Worm (Caenorhabditis elegans) whole organism, L1 larva: ENCODE results near the gene dcap-2.
A peak's percentile ranks its signal among the peaks of the same experiment; 100 is the strongest.

Experiments used
- C16A3.4 ChIP-seq: fragments of 150-350 bp; optimal IDR thresholded peaks from 2 replicates; lab custom pipeline; 2014; ENCODE audit warnings: missing biosample characterization, missing genetic modification characterization
- C34B4.2 ChIP-seq: sonication (generic microtip); optimal IDR thresholded peaks from 2 replicates; lab custom pipeline; 2017; ENCODE audit warnings: mild to moderate bottlenecking, missing genetic modification characterization, missing compliant biosample characterization
- Y116A8C.19 ChIP-seq: sonication (generic microtip); optimal IDR thresholded peaks from 2 replicates; lab custom pipeline; 2016; ENCODE audit warnings: missing compliant biosample characterization, missing genetic modification characterization, borderline replicate concordance
- ceh-63 ChIP-seq: fragments of 200-800 bp; sonication (Bioruptor generic); optimal IDR thresholded peaks from 2 replicates; lab custom pipeline; 2018; ENCODE audit warnings: mild to moderate bottlenecking, missing genetic modification characterization, missing compliant biosample characterization
- ceh-82 ChIP-seq, 3 experiments: fragments of 150-350 bp in 1 of 3; sonication (generic microtip) in 2 of 3; optimal IDR thresholded peaks; 2 replicates each; lab custom pipeline; 2014 to 2017; ENCODE audit warnings: missing biosample characterization in 3 of 3, missing genetic modification characterization in 3 of 3
- ceh-88 ChIP-seq: fragments of 200-800 bp; sonication (Bioruptor generic); IDR thresholded peaks from 2 replicates; pipeline ENCODE4 v1.3.6; 2022; ENCODE audit warnings: missing genetic modification characterization, missing compliant biosample characterization
- ces-1 ChIP-seq: fragments of 150-350 bp; optimal IDR thresholded peaks from 2 replicates; lab custom pipeline; 2014; ENCODE audit warnings: missing biosample characterization, missing genetic modification reagents, missing genetic modification characterization
- dpl-1 ChIP-seq, 3 experiments: fragments of 150-350 bp in 2 of 3; sonication (generic microtip) in 1 of 3; optimal IDR thresholded peaks; 2 replicates each; lab custom pipeline; 2014 to 2017; ENCODE audit warnings: missing biosample characterization in 3 of 3, missing genetic modification characterization in 3 of 3, missing genetic modification reagents in 3 of 3
- efl-1 ChIP-seq, 4 experiments: fragments of 150-350 bp; optimal IDR thresholded peaks in 3 of 4; peaks in 1 of 4; 1 replicate in 1 of 4; 2 replicates in 3 of 4; lab custom pipeline; 2014; ENCODE audit warnings: missing biosample characterization in 2 of 4, missing genetic modification characterization in 2 of 4, missing genetic modification reagents in 2 of 4
- ets-5 ChIP-seq: fragments of 200-800 bp; sonication (Bioruptor generic); IDR thresholded peaks from 2 replicates; pipeline ENCODE4 v1.3.6; 2022; ENCODE audit warnings: missing genetic modification characterization, missing compliant biosample characterization
- fkh-10 ChIP-seq: sonication (generic microtip); optimal IDR thresholded peaks from 2 replicates; lab custom pipeline; 2017; ENCODE audit warnings: missing biosample characterization, missing genetic modification reagents, missing genetic modification characterization
- grh-1 ChIP-seq: fragments of 200-800 bp; sonication (Bioruptor generic); IDR thresholded peaks from 2 replicates; pipeline ENCODE4 v1.3.6; 2022; ENCODE audit warnings: missing genetic modification reagents, missing genetic modification characterization, missing compliant biosample characterization
- hlh-4 ChIP-seq: sonication (generic microtip); optimal IDR thresholded peaks from 2 replicates; lab custom pipeline; 2016; ENCODE audit warnings: mild to moderate bottlenecking, missing genetic modification characterization, missing compliant biosample characterization
- irx-1 ChIP-seq: sonication (generic microtip); optimal IDR thresholded peaks from 2 replicates; lab custom pipeline; 2016; ENCODE audit warnings: missing genetic modification characterization, missing compliant biosample characterization
- jun-1 ChIP-seq: fragments of 150-350 bp; optimal IDR thresholded peaks from 2 replicates; lab custom pipeline; 2014; ENCODE audit warnings: missing biosample characterization, missing genetic modification reagents, missing genetic modification characterization
- lsy-2 ChIP-seq, 2 experiments: fragments of 150-350 bp; optimal IDR thresholded peaks; 2 replicates each; lab custom pipeline; 2014; ENCODE audit warnings: missing biosample characterization in 2 of 2, missing genetic modification characterization in 2 of 2
- mdl-1 ChIP-seq, 2 experiments: fragments of 150-350 bp; optimal IDR thresholded peaks; 2 replicates each; lab custom pipeline; 2014 to 2017; ENCODE audit warnings: missing biosample characterization in 2 of 2, missing genetic modification characterization in 2 of 2, inconsistent platforms in 1 of 2
- mep-1 ChIP-seq: fragments of 150-350 bp; optimal IDR thresholded peaks from 2 replicates; lab custom pipeline; 2014; ENCODE audit warnings: missing biosample characterization, missing genetic modification characterization
- nhr-47 ChIP-seq: sonication (generic microtip); optimal IDR thresholded peaks from 2 replicates; lab custom pipeline; 2016; ENCODE audit warnings: mild to moderate bottlenecking, missing genetic modification characterization, moderate library complexity, missing compliant biosample characterization
- pag-3 ChIP-seq: sonication (generic microtip); optimal IDR thresholded peaks from 2 replicates; lab custom pipeline; 2017; ENCODE audit warnings: missing genetic modification characterization, mild to moderate bottlenecking, missing compliant biosample characterization, antibody characterized with exemption, borderline replicate concordance; ENCODE audit not compliant: insufficient read depth
- pqm-1 ChIP-seq: sonication (generic microtip); optimal IDR thresholded peaks from 3 replicates; lab custom pipeline; 2017; ENCODE audit warnings: missing biosample characterization, missing genetic modification characterization
- sup-37 ChIP-seq: fragments of 200-800 bp; sonication (Bioruptor generic); optimal IDR thresholded peaks from 2 replicates; lab custom pipeline; 2018; ENCODE audit warnings: mild to moderate bottlenecking, missing genetic modification characterization, missing compliant biosample characterization
- swsn-7 ChIP-seq: sonication (generic microtip); optimal IDR thresholded peaks from 2 replicates; lab custom pipeline; 2016; ENCODE audit warnings: missing genetic modification characterization, missing compliant biosample characterization
- unc-130 ChIP-seq: fragments of 150-350 bp; optimal IDR thresholded peaks from 2 replicates; lab custom pipeline; 2017; ENCODE audit warnings: missing biosample characterization, missing genetic modification characterization, inconsistent platforms
- unc-86 ChIP-seq: sonication (generic microtip); optimal IDR thresholded peaks from 2 replicates; lab custom pipeline; 2016; ENCODE audit warnings: missing genetic modification characterization, missing compliant biosample characterization

The dcap-2 gene

ce11 chrIV:13510049-13510448 is 11.6 kb downstream of the dcap-2 start:
- no peak for TF ChIP-seq mep-1

- TF ChIP-seq unc-130 (no peak), ceh-82 (tag; optimal IDR thresholded peaks at IDR 0.05; lab: Kevin White, UChicago) (no peak), nhr-47 (tag; lab: Kevin White, UChicago) (no peak), grh-1 (GFP tag; lab: Robert Waterston, UW) (no peak), ceh-63 (GFP tag; lab: Kevin White, UChicago) (no peak), mep-1 (no peak), swsn-7 (tag; lab: Kevin White, UChicago) (no peak), ces-1 (GFP tag; lab: Kevin White, UChicago) (no peak), mdl-1 (tag; optimal IDR thresholded peaks at IDR 0.05; lab: Kevin White, UChicago) (no peak)
Observed at ce11 chrIV:13508924-13509323, 12.7 kb downstream of the dcap-2 start, which contains the start of gene afmd-2. Gene afmd-2, plus strand, starts transcription at chrIV:13509224.

- TF ChIP-seq C16A3.4 (no peak), Y116A8C.19 (tag; lab: Kevin White, UChicago) (no peak), ets-5 (GFP tag; lab: Robert Waterston, UW) (no peak), C34B4.2 (tag; lab: Kevin White, UChicago) (no peak), hlh-4 (tag; lab: Kevin White, UChicago) (no peak), pag-3 (no peak), unc-86 (no peak)
Observed at ce11 chrIV:13505662-13506061, 16.0 kb downstream of the dcap-2 start, which contains the start of gene nlp-17. Gene nlp-17, minus strand, starts transcription at chrIV:13505762.

ce11 chrIV:13505144-13505543 is 16.5 kb downstream of the dcap-2 start, which contains the start of gene seld-1:
Gene seld-1, plus strand, starts transcription at chrIV:13505444.
- TF ChIP-seq ceh-88 (GFP tag; lab: Robert Waterston, UW), result no peak
- no peak for TF ChIP-seq C34B4.2 (tag; lab: Kevin White, UChicago)
- no peak for TF ChIP-seq fkh-10 (GFP tag; lab: Kevin White, UChicago)
- TF ChIP-seq jun-1 (tag; lab: Kevin White, UChicago), result no peak
- TF ChIP-seq sup-37 (GFP tag; lab: Kevin White, UChicago), result no peak
- TF ChIP-seq mdl-1 (tag; optimal IDR thresholded peaks at IDR 0.05; lab: Kevin White, UChicago), result no peak
- no peak for TF ChIP-seq swsn-7 (tag; lab: Kevin White, UChicago)
- TF ChIP-seq, all 84 proteins: peak for 0

- peak in 1 of 2 experiments; percentile 13 for TF ChIP-seq lsy-2 (tag; optimal IDR thresholded peaks at IDR 0.05; lab: Kevin White, UChicago)
Observed at ce11 chrIV:13503365-13504015, 18.2 kb downstream of the dcap-2 start.

- no peak for TF ChIP-seq ceh-82 (tag; optimal IDR thresholded peaks at IDR 0.05; lab: Kevin White, UChicago)
- TF ChIP-seq dpl-1 (GFP tag; optimal IDR thresholded peaks at IDR 0.05; lab: Kevin White, UChicago), result peak in 1 of 3 experiments; percentile 5
- TF ChIP-seq pqm-1, result no peak
- TF ChIP-seq, all 84 proteins: peak for 1
Observed at ce11 chrIV:13502806-13503363, 18.8 kb downstream of the dcap-2 start, which contains the start of gene tbc-9. Gene tbc-9, minus strand, starts transcription at chrIV:13502856.

ce11 chrIV:13493719-13494118 is 28.0 kb downstream of the dcap-2 start:
- TF ChIP-seq irx-1 (tag; lab: Kevin White, UChicago) (no peak), efl-1 (optimal IDR thresholded peaks at IDR 0.05; lab: Kevin White, UChicago) (no peak), efl-1 (GFP tag; optimal IDR thresholded peaks at IDR 0.05 in 1 of 2; lab: Kevin White, UChicago) (peak in 1 of 2 experiments; percentile 90)
